Worm (Caenorhabditis elegans) whole organism, L2 larva: ENCODE measurements around the gene T13C5.3.

ENCODE experiments used
- F13H6.1 ChIP-seq: sonication (generic microtip); optimal IDR thresholded peaks from 2 replicates; lab custom pipeline; 2016; ENCODE audit warnings: missing genetic modification characterization, missing compliant biosample characterization
- Y55F3AM.14 ChIP-seq: fragments of 200-800 bp; sonication (Bioruptor generic); optimal IDR thresholded peaks from 2 replicates; lab custom pipeline; 2018; ENCODE audit warnings: mild to moderate bottlenecking, missing genetic modification characterization, missing compliant biosample characterization
- ZK546.5 ChIP-seq: sonication (generic microtip); optimal IDR thresholded peaks from 2 replicates; lab custom pipeline; 2017; ENCODE audit warnings: missing biosample characterization, missing genetic modification characterization
- aly-2 ChIP-seq: fragments of 150-350 bp; optimal IDR thresholded peaks from 2 replicates; lab custom pipeline; 2014; ENCODE audit warnings: missing biosample characterization, missing genetic modification characterization
- ama-1 ChIP-seq: fragments of 150-350 bp; optimal IDR thresholded peaks from 2 replicates; lab custom pipeline; 2018; ENCODE audit warnings: inconsistent platforms
- blmp-1 ChIP-seq: sonication (generic microtip); optimal IDR thresholded peaks from 2 replicates; lab custom pipeline; 2017; ENCODE audit warnings: missing genetic modification characterization, mild to moderate bottlenecking, missing compliant biosample characterization, antibody characterized with exemption, moderate library complexity; ENCODE audit not compliant: insufficient read depth
- ceh-16 ChIP-seq: fragments of 150-350 bp; optimal IDR thresholded peaks from 2 replicates; lab custom pipeline; 2014; ENCODE audit warnings: missing biosample characterization, missing genetic modification characterization
- ceh-82 ChIP-seq: fragments of 150-350 bp; optimal IDR thresholded peaks from 2 replicates; lab custom pipeline; 2014; ENCODE audit warnings: missing biosample characterization, missing genetic modification characterization
- dmd-4 ChIP-seq: sonication (generic microtip); optimal IDR thresholded peaks from 2 replicates; lab custom pipeline; 2017; ENCODE audit warnings: missing biosample characterization, missing genetic modification characterization
- elt-3 ChIP-seq: sonication (generic microtip); optimal IDR thresholded peaks from 2 replicates; lab custom pipeline; 2017; ENCODE audit warnings: missing biosample characterization, missing genetic modification characterization
- fos-1 ChIP-seq: fragments of 150-350 bp; optimal IDR thresholded peaks from 2 replicates; lab custom pipeline; 2014; ENCODE audit warnings: missing biosample characterization, missing genetic modification characterization
- lin-11 ChIP-seq: fragments of 150-350 bp; sonication (generic microtip); optimal IDR thresholded peaks from 2 replicates; lab custom pipeline; 2014; ENCODE audit warnings: missing biosample characterization, missing genetic modification characterization, inconsistent platforms, mixed read lengths
- lin-13 ChIP-seq: fragments of 150-350 bp; optimal IDR thresholded peaks from 2 replicates; lab custom pipeline; 2014; ENCODE audit warnings: missing biosample characterization, missing genetic modification reagents, missing genetic modification characterization
- lin-39 ChIP-seq: fragments of 150-350 bp; optimal IDR thresholded peaks from 2 replicates; lab custom pipeline; 2014; ENCODE audit warnings: missing biosample characterization, missing genetic modification reagents, missing genetic modification characterization
- mbf-1 ChIP-seq: sonication (generic microtip); optimal IDR thresholded peaks from 2 replicates; lab custom pipeline; 2017; ENCODE audit warnings: missing biosample characterization, missing genetic modification characterization
- mdl-1 ChIP-seq, 2 experiments: fragments of 150-350 bp in 1 of 2; sonication (generic microtip) in 1 of 2; optimal IDR thresholded peaks; 2 replicates each; lab custom pipeline; 2017; ENCODE audit warnings: missing biosample characterization in 2 of 2, missing genetic modification characterization in 2 of 2
- nhr-129 ChIP-seq: fragments of 150-350 bp; optimal IDR thresholded peaks from 2 replicates; lab custom pipeline; 2014; ENCODE audit warnings: missing biosample characterization, missing genetic modification characterization
- nhr-21 ChIP-seq: fragments of 150-350 bp; optimal IDR thresholded peaks from 2 replicates; lab custom pipeline; 2014; ENCODE audit warnings: missing biosample characterization, missing genetic modification characterization
- nhr-23 ChIP-seq: fragments of 150-350 bp; optimal IDR thresholded peaks from 2 replicates; lab custom pipeline; 2014; ENCODE audit warnings: missing biosample characterization, missing genetic modification reagents, missing genetic modification characterization
- nhr-237 ChIP-seq: fragments of 150-350 bp; optimal IDR thresholded peaks from 2 replicates; lab custom pipeline; 2014; ENCODE audit warnings: missing biosample characterization, missing genetic modification characterization
- nhr-77 ChIP-seq: fragments of 150-350 bp; optimal IDR thresholded peaks from 2 replicates; lab custom pipeline; 2014; ENCODE audit warnings: missing biosample characterization, missing genetic modification characterization
- peb-1 ChIP-seq: fragments of 150-350 bp; optimal IDR thresholded peaks from 2 replicates; lab custom pipeline; 2014; ENCODE audit warnings: missing biosample characterization, missing genetic modification characterization
- sem-4 ChIP-seq: fragments of 150-350 bp; optimal IDR thresholded peaks from 2 replicates; lab custom pipeline; 2014; ENCODE audit warnings: missing biosample characterization, missing genetic modification reagents, missing genetic modification characterization
- skn-1 ChIP-seq: sonication (generic microtip); optimal IDR thresholded peaks from 2 replicates; lab custom pipeline; 2017; ENCODE audit warnings: missing biosample characterization, missing genetic modification characterization
- sma-3 ChIP-seq: sonication (generic microtip); optimal IDR thresholded peaks from 2 replicates; lab custom pipeline; 2016; ENCODE audit warnings: missing genetic modification reagents, missing genetic modification characterization, missing compliant biosample characterization
- snpc-4 ChIP-seq: fragments of 150-350 bp; optimal IDR thresholded peaks from 2 replicates; lab custom pipeline; 2014; ENCODE audit warnings: missing biosample characterization, missing genetic modification characterization
- unc-55 ChIP-seq: fragments of 150-350 bp; sonication (generic microtip); optimal IDR thresholded peaks from 3 replicates; lab custom pipeline; 2014; ENCODE audit warnings: missing biosample characterization, missing genetic modification reagents, missing genetic modification characterization
- unc-62 ChIP-seq: fragments of 150-350 bp; optimal IDR thresholded peaks from 2 replicates; lab custom pipeline; 2014; ENCODE audit warnings: missing biosample characterization, missing genetic modification reagents, missing genetic modification characterization
- ztf-1 ChIP-seq: fragments of 200-800 bp; sonication (Bioruptor generic); conservative IDR thresholded peaks from 2 replicates; pipeline ENCODE4 v1.3.6; 2022; ENCODE audit warnings: missing genetic modification characterization, missing compliant biosample characterization
- ztf-11 ChIP-seq: sonication (generic microtip); optimal IDR thresholded peaks from 2 replicates; lab custom pipeline; 2017; ENCODE audit warnings: missing biosample characterization, missing genetic modification characterization

Gene T13C5.3

ce11 chrX:6173656-6174055, 4.7 kb upstream of the T13C5.3 start, which contains the start of gene T25B2.1:
T25B2.1 (plus strand) TSS chrX:6173956.
- TF ChIP-seq nhr-77 (tag; lab: Kevin White, UChicago) (no peak), mdl-1 (tag; optimal IDR thresholded peaks at IDR 0.05; lab: Kevin White, UChicago) (no peak), peb-1 (tag; lab: Kevin White, UChicago) (no peak), Y55F3AM.14 (no peak), skn-1 (tag; lab: Kevin White, UChicago) (no peak)

- TF ChIP-seq snpc-4 (tag; lab: Kevin White, UChicago): no peak
- TF ChIP-seq Y55F3AM.14: no peak
- TF ChIP-seq nhr-23 (tag; lab: Kevin White, UChicago): no peak
- TF ChIP-seq nhr-129 (tag; lab: Kevin White, UChicago): no peak
These were observed 2.5 kb upstream of the T13C5.3 start, which contains the start of gene T25B2.3 for ce11 chrX:6175829-6176228. T25B2.3 (plus strand) TSS chrX:6176129.

- TF ChIP-seq skn-1 (tag; lab: Kevin White, UChicago): no peak
- TF ChIP-seq unc-55 (GFP tag; lab: Kevin White, UChicago): no peak
- TF ChIP-seq Y55F3AM.14: no peak
- TF ChIP-seq nhr-77 (tag; lab: Kevin White, UChicago): no peak
- TF ChIP-seq nhr-21 (tag; lab: Kevin White, UChicago): peak; percentile 69
- peak; percentile 46 for TF ChIP-seq blmp-1 (tag; lab: Kevin White, UChicago)
These were observed 673 bp downstream of the T13C5.3 start for ce11 chrX:6178989-6179388.

ce11 chrX:6180293-6180692, 2.0 kb downstream of the T13C5.3 start, which contains the start of gene T13C5.7:
T13C5.7 (plus strand) TSS chrX:6180593.
- no peak for TF ChIP-seq aly-2 (tag; lab: Kevin White, UChicago)
- TF ChIP-seq snpc-4 (tag; lab: Kevin White, UChicago): no peak
- no peak for TF ChIP-seq mbf-1 (tag; lab: Kevin White, UChicago)
- TF ChIP-seq lin-11 (tag; lab: Kevin White, UChicago): no peak
- TF ChIP-seq ZK546.5 (tag; lab: Kevin White, UChicago): no peak
- TF ChIP-seq blmp-1 (tag; lab: Kevin White, UChicago): no peak
- no peak for TF ChIP-seq ztf-1 (GFP tag; lab: Robert Waterston, UW)
- TF ChIP-seq lin-13 (GFP tag; lab: Kevin White, UChicago): no peak
- TF ChIP-seq fos-1 (tag; lab: Kevin White, UChicago): no peak
- no peak for TF ChIP-seq ceh-16
- no peak for TF ChIP-seq F13H6.1 (tag; lab: Kevin White, UChicago)
- no peak for TF ChIP-seq ztf-11 (tag; lab: Kevin White, UChicago)
- TF ChIP-seq nhr-237 (tag; lab: Kevin White, UChicago): no peak

ce11 chrX:6184709-6185108, 6.4 kb downstream of the T13C5.3 start, which contains the start of gene T13C5.2:
T13C5.2 (plus strand) TSS chrX:6185009.
- TF ChIP-seq nhr-77 (tag; lab: Kevin White, UChicago) (no peak), ZK546.5 (tag; lab: Kevin White, UChicago) (no peak), elt-3 (no peak), dmd-4 (no peak), skn-1 (tag; lab: Kevin White, UChicago) (no peak), lin-39 (no peak), ceh-82 (tag; lab: Kevin White, UChicago) (no peak), aly-2 (tag; lab: Kevin White, UChicago) (no peak), ama-1 (lab: Kevin White, UChicago) (no peak), fos-1 (tag; lab: Kevin White, UChicago) (no peak)

ce11 chrX:6187848-6188247, 9.5 kb downstream of the T13C5.3 start, which contains the start of gene T13C5.10:
T13C5.10 (plus strand) TSS chrX:6188148.
- TF ChIP-seq nhr-23 (tag; lab: Kevin White, UChicago): no peak
- no peak for TF ChIP-seq unc-62 (GFP tag; lab: Kevin White, UChicago)
- no peak for TF ChIP-seq sem-4 (tag; lab: Kevin White, UChicago)
- no peak for TF ChIP-seq sma-3 (GFP tag; lab: Kevin White, UChicago)
- no peak for TF ChIP-seq blmp-1 (tag; lab: Kevin White, UChicago)
- TF ChIP-seq skn-1 (tag; lab: Kevin White, UChicago): no peak
- TF ChIP-seq lin-39: no peak
